Worm (Caenorhabditis elegans) whole organism, L2 larva: Measurements from ENCODE around the gene F57B9.3.

Experiments
- C34F6.9 ChIP-seq: fragments of 150-350 bp; optimal IDR thresholded peaks from 2 replicates; lab custom pipeline; 2014; ENCODE audit warnings: missing biosample characterization, missing genetic modification characterization
- F13H6.1 ChIP-seq: sonication (generic microtip); optimal IDR thresholded peaks from 2 replicates; lab custom pipeline; 2016; ENCODE audit warnings: missing genetic modification characterization, missing compliant biosample characterization
- R02D3.7 ChIP-seq: fragments of 150-350 bp; optimal IDR thresholded peaks from 2 replicates; lab custom pipeline; 2014; ENCODE audit warnings: missing biosample characterization, missing genetic modification characterization
- Y55F3AM.14 ChIP-seq: fragments of 200-800 bp; sonication (Bioruptor generic); optimal IDR thresholded peaks from 2 replicates; lab custom pipeline; 2018; ENCODE audit warnings: mild to moderate bottlenecking, missing genetic modification characterization, missing compliant biosample characterization
- ZK546.5 ChIP-seq: sonication (generic microtip); optimal IDR thresholded peaks from 2 replicates; lab custom pipeline; 2017; ENCODE audit warnings: missing biosample characterization, missing genetic modification characterization
- alr-1 ChIP-seq: fragments of 150-350 bp; optimal IDR thresholded peaks from 2 replicates; lab custom pipeline; 2014; ENCODE audit warnings: missing biosample characterization, missing genetic modification characterization
- aly-2 ChIP-seq: fragments of 150-350 bp; optimal IDR thresholded peaks from 2 replicates; lab custom pipeline; 2014; ENCODE audit warnings: missing biosample characterization, missing genetic modification characterization
- ama-1 ChIP-seq: fragments of 150-350 bp; optimal IDR thresholded peaks from 2 replicates; lab custom pipeline; 2018; ENCODE audit warnings: inconsistent platforms
- blmp-1 ChIP-seq: sonication (generic microtip); optimal IDR thresholded peaks from 2 replicates; lab custom pipeline; 2017; ENCODE audit warnings: missing genetic modification characterization, mild to moderate bottlenecking, missing compliant biosample characterization, antibody characterized with exemption, moderate library complexity; ENCODE audit not compliant: insufficient read depth
- ceh-16 ChIP-seq: fragments of 150-350 bp; optimal IDR thresholded peaks from 2 replicates; lab custom pipeline; 2014; ENCODE audit warnings: missing biosample characterization, missing genetic modification characterization
- ceh-82 ChIP-seq: fragments of 150-350 bp; optimal IDR thresholded peaks from 2 replicates; lab custom pipeline; 2014; ENCODE audit warnings: missing biosample characterization, missing genetic modification characterization
- crh-2 ChIP-seq: sonication (generic microtip); optimal IDR thresholded peaks from 2 replicates; lab custom pipeline; 2017; ENCODE audit warnings: missing biosample characterization, missing genetic modification characterization
- egl-27 ChIP-seq: sonication (generic microtip); optimal IDR thresholded peaks from 3 replicates; lab custom pipeline; 2017; ENCODE audit warnings: missing biosample characterization, missing genetic modification reagents, missing genetic modification characterization
- fos-1 ChIP-seq: fragments of 150-350 bp; optimal IDR thresholded peaks from 2 replicates; lab custom pipeline; 2014; ENCODE audit warnings: missing biosample characterization, missing genetic modification characterization
- gmeb-1 ChIP-seq: fragments of 150-350 bp; optimal IDR thresholded peaks from 2 replicates; lab custom pipeline; 2014; ENCODE audit warnings: missing biosample characterization, missing genetic modification characterization
- lin-11 ChIP-seq: fragments of 150-350 bp; sonication (generic microtip); optimal IDR thresholded peaks from 2 replicates; lab custom pipeline; 2014; ENCODE audit warnings: missing biosample characterization, missing genetic modification characterization, inconsistent platforms, mixed read lengths
- lin-13 ChIP-seq: fragments of 150-350 bp; optimal IDR thresholded peaks from 2 replicates; lab custom pipeline; 2014; ENCODE audit warnings: missing biosample characterization, missing genetic modification reagents, missing genetic modification characterization
- lin-39 ChIP-seq: fragments of 150-350 bp; optimal IDR thresholded peaks from 2 replicates; lab custom pipeline; 2014; ENCODE audit warnings: missing biosample characterization, missing genetic modification reagents, missing genetic modification characterization
- lsy-2 ChIP-seq, 2 experiments: fragments of 150-350 bp in 1 of 2; sonication (generic microtip) in 1 of 2; optimal IDR thresholded peaks; 2 replicates each; lab custom pipeline; 2014 to 2017; ENCODE audit warnings: missing biosample characterization in 2 of 2, missing genetic modification characterization in 2 of 2
- mab-5 ChIP-seq: fragments of 150-350 bp; optimal IDR thresholded peaks from 2 replicates; lab custom pipeline; 2014; ENCODE audit warnings: missing biosample characterization, missing genetic modification characterization
- mbf-1 ChIP-seq: sonication (generic microtip); optimal IDR thresholded peaks from 2 replicates; lab custom pipeline; 2017; ENCODE audit warnings: missing biosample characterization, missing genetic modification characterization
- mdl-1 ChIP-seq, 2 experiments: fragments of 150-350 bp in 1 of 2; sonication (generic microtip) in 1 of 2; optimal IDR thresholded peaks; 2 replicates each; lab custom pipeline; 2017; ENCODE audit warnings: missing biosample characterization in 2 of 2, missing genetic modification characterization in 2 of 2
- nhr-10 ChIP-seq: sonication (generic microtip); optimal IDR thresholded peaks from 2 replicates; lab custom pipeline; 2017; ENCODE audit warnings: missing biosample characterization, missing genetic modification characterization
- nhr-11 ChIP-seq: fragments of 150-350 bp; optimal IDR thresholded peaks from 2 replicates; lab custom pipeline; 2014; ENCODE audit warnings: missing biosample characterization, missing genetic modification characterization
- nhr-12 ChIP-seq: fragments of 150-350 bp; optimal IDR thresholded peaks from 2 replicates; lab custom pipeline; 2014; ENCODE audit warnings: missing biosample characterization, missing genetic modification characterization
- nhr-129 ChIP-seq: fragments of 150-350 bp; optimal IDR thresholded peaks from 2 replicates; lab custom pipeline; 2014; ENCODE audit warnings: missing biosample characterization, missing genetic modification characterization
- nhr-21 ChIP-seq: fragments of 150-350 bp; optimal IDR thresholded peaks from 2 replicates; lab custom pipeline; 2014; ENCODE audit warnings: missing biosample characterization, missing genetic modification characterization
- nhr-23 ChIP-seq: fragments of 150-350 bp; optimal IDR thresholded peaks from 2 replicates; lab custom pipeline; 2014; ENCODE audit warnings: missing biosample characterization, missing genetic modification reagents, missing genetic modification characterization
- nhr-237 ChIP-seq: fragments of 150-350 bp; optimal IDR thresholded peaks from 2 replicates; lab custom pipeline; 2014; ENCODE audit warnings: missing biosample characterization, missing genetic modification characterization
- nhr-25 ChIP-seq: fragments of 150-350 bp; sonication (generic microtip); optimal IDR thresholded peaks from 3 replicates; lab custom pipeline; 2014; ENCODE audit warnings: missing biosample characterization, missing genetic modification characterization
- nhr-6 ChIP-seq: fragments of 150-350 bp; optimal IDR thresholded peaks from 2 replicates; lab custom pipeline; 2014; ENCODE audit warnings: missing biosample characterization, missing genetic modification characterization
- nhr-77 ChIP-seq: fragments of 150-350 bp; optimal IDR thresholded peaks from 2 replicates; lab custom pipeline; 2014; ENCODE audit warnings: missing biosample characterization, missing genetic modification characterization
- peb-1 ChIP-seq: fragments of 150-350 bp; optimal IDR thresholded peaks from 2 replicates; lab custom pipeline; 2014; ENCODE audit warnings: missing biosample characterization, missing genetic modification characterization
- sem-4 ChIP-seq: fragments of 150-350 bp; optimal IDR thresholded peaks from 2 replicates; lab custom pipeline; 2014; ENCODE audit warnings: missing biosample characterization, missing genetic modification reagents, missing genetic modification characterization
- skn-1 ChIP-seq: sonication (generic microtip); optimal IDR thresholded peaks from 2 replicates; lab custom pipeline; 2017; ENCODE audit warnings: missing biosample characterization, missing genetic modification characterization
- sma-3 ChIP-seq: sonication (generic microtip); optimal IDR thresholded peaks from 2 replicates; lab custom pipeline; 2016; ENCODE audit warnings: missing genetic modification reagents, missing genetic modification characterization, missing compliant biosample characterization
- sma-9 ChIP-seq, 2 experiments: fragments of 150-350 bp in 1 of 2; sonication (generic microtip) in 1 of 2; optimal IDR thresholded peaks; 2 replicates each; lab custom pipeline; 2014 to 2016; ENCODE audit warnings: missing genetic modification characterization in 2 of 2, mild to moderate bottlenecking in 1 of 2, missing biosample characterization in 1 of 2, missing compliant biosample characterization in 1 of 2, missing genetic modification reagents in 1 of 2, moderate library complexity in 1 of 2
- snpc-4 ChIP-seq: fragments of 150-350 bp; optimal IDR thresholded peaks from 2 replicates; lab custom pipeline; 2014; ENCODE audit warnings: missing biosample characterization, missing genetic modification characterization
- unc-55 ChIP-seq: fragments of 150-350 bp; sonication (generic microtip); optimal IDR thresholded peaks from 3 replicates; lab custom pipeline; 2014; ENCODE audit warnings: missing biosample characterization, missing genetic modification reagents, missing genetic modification characterization
- unc-62 ChIP-seq: fragments of 150-350 bp; optimal IDR thresholded peaks from 2 replicates; lab custom pipeline; 2014; ENCODE audit warnings: missing biosample characterization, missing genetic modification reagents, missing genetic modification characterization
- ztf-1 ChIP-seq: fragments of 200-800 bp; sonication (Bioruptor generic); conservative IDR thresholded peaks from 2 replicates; pipeline ENCODE4 v1.3.6; 2022; ENCODE audit warnings: missing genetic modification characterization, missing compliant biosample characterization
- ztf-11 ChIP-seq: sonication (generic microtip); optimal IDR thresholded peaks from 2 replicates; lab custom pipeline; 2017; ENCODE audit warnings: missing biosample characterization, missing genetic modification characterization
- ztf-4 ChIP-seq: fragments of 150-350 bp; optimal IDR thresholded peaks from 2 replicates; lab custom pipeline; 2014; ENCODE audit warnings: missing biosample characterization, missing genetic modification characterization

F57B9.3 gene

DNA sequence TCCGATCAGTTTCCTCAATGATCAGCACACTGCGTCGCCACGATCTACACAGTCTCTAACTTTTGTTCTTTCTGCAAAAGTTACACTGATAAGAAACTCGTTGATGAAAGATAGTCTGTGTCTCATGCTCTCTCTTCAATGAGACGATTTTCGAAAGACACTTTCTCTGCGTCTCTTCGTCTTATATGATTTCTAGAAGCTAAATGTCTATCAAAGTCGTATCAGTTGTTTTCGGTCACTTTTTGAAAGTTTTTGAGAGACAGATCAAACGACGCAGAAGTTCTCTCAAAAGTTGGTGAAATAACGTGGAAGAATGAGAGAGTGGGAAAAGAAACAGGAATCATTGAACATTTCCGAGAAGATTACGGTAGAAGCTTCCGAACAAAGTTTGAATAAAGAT, 44.5 kb upstream of the F57B9.3 start (continued):
- TF ChIP-seq ceh-82 (tag; lab: Kevin White, UChicago) (no peak), ztf-11 (tag; lab: Kevin White, UChicago) (no peak), nhr-10 (no peak)

DNA sequence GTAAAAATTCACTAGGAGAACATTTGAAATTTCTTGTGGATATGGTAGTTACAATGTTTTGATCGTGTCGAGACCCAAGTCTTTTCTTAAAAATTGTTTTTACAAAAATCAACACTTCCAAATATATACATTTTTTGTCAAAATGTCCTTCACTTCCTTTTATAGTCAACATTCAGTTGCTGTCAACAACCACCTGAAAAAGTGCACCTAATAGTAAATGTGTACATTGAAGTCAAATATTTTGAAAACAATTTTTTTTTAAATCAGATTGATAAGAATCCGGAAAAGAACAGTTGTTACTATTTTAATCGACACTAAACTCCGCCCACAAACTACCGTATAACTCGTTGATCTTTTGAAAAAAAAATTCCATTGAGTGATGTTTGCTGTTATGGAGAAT, 43.9 kb upstream of the F57B9.3 start:
- TF ChIP-seq snpc-4 (tag; lab: Kevin White, UChicago) (no peak), unc-55 (GFP tag; lab: Kevin White, UChicago) (no peak), mab-5 (tag; lab: Kevin White, UChicago) (no peak), F13H6.1 (tag; lab: Kevin White, UChicago) (no peak), sma-3 (no peak)
- TF ChIP-seq, all 48 proteins: peak for 0

DNA sequence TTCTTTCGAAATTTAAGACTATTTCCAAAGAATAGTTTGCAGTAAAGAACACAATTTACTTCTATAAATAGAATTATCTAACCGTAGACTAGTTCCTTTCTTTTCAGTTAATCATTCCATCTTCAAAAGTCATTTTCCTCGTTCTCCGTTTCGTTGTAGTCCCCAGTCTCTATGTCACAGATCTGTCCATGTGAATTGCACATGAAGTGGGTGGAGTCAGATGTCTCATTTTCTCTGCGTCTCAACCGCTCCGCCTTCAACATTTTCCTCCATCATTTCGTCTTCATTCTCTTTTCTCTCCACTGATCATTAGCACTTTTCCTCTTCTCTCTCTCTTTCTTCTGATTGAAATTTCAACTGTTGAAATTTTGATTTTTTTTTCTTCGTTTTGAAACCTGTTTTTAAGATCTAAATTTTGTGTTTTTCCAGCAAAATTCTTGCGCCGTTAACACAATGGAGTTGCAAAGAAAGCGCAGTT, 42.0 kb upstream of the F57B9.3 start, which contains the start of gene T07E3.4:
Gene T07E3.4 (plus strand): TSS at position 428 of the 478 bp plus-strand sequence.
- TF ChIP-seq nhr-6 (tag; lab: Kevin White, UChicago) (peak; percentile 87), nhr-25 (peak; percentile 90), nhr-129 (peak; percentile 86), nhr-21 (tag; lab: Kevin White, UChicago) (peak; percentile 90), ztf-4 (tag; lab: Kevin White, UChicago) (peak; percentile 83), lin-39 (peak; percentile 27), ama-1 (lab: Kevin White, UChicago) (peak; percentile 84), fos-1 (tag; lab: Kevin White, UChicago) (peak; percentile 58), unc-55 (GFP tag; lab: Kevin White, UChicago) (peak; percentile 61), snpc-4 (tag; lab: Kevin White, UChicago) (no peak), gmeb-1 (tag; lab: Kevin White, UChicago) (peak; percentile 68), lsy-2 (tag; optimal IDR thresholded peaks at IDR 0.05; lab: Kevin White, UChicago) (peak; percentile 40 to 86), lin-11 (tag; lab: Kevin White, UChicago) (no peak), sem-4 (tag; lab: Kevin White, UChicago) (peak; percentile 79), sma-3 (peak; percentile 95), F13H6.1 (tag; lab: Kevin White, UChicago) (peak; percentile 83), ZK546.5 (tag; lab: Kevin White, UChicago) (no peak), crh-2 (peak; percentile 91), egl-27 (peak; percentile 96), lin-13 (GFP tag; lab: Kevin White, UChicago) (peak; percentile 47), mab-5 (tag; lab: Kevin White, UChicago) (peak; percentile 21), ceh-16 (tag; lab: Kevin White, UChicago) (no peak), C34F6.9 (tag; lab: Kevin White, UChicago) (peak; percentile 94), nhr-11 (tag; lab: Kevin White, UChicago) (no peak), nhr-77 (no peak), R02D3.7 (no peak), sma-9 (GFP tag; optimal IDR thresholded peaks at IDR 0.05; lab: Kevin White, UChicago) (peak; percentile 98), sma-9 (tag; optimal IDR thresholded peaks at IDR 0.05; lab: Kevin White, UChicago) (no peak), blmp-1 (tag; lab: Kevin White, UChicago) (peak; percentile 66)

DNA sequence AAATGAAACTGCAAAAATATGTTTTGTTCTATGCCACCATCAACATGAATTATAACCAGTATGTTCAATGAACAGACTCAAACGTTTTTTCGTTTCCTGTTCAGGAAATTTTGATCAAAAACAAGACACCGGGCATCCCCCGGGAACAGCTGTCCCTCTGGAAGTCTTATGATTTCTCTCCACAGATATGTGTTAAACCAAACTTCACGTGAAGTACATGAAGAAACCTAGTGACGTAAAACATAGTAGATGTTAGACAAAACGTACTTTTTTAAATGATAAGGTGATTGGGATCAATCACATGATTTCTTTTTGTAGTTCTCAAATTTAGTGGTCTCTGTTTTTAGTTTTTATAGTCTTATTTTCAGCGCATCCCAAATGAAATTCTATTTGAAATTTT, 41.1 kb upstream of the F57B9.3 start:
- TF ChIP-seq snpc-4 (tag; lab: Kevin White, UChicago) (no peak), sma-9 (GFP tag; optimal IDR thresholded peaks at IDR 0.05; lab: Kevin White, UChicago) (peak; percentile 91), sma-9 (tag; optimal IDR thresholded peaks at IDR 0.05; lab: Kevin White, UChicago) (no peak), R02D3.7 (no peak), lin-11 (tag; lab: Kevin White, UChicago) (no peak), nhr-129 (peak; percentile 67), skn-1 (tag; lab: Kevin White, UChicago) (no peak), nhr-237 (tag; lab: Kevin White, UChicago) (no peak), Y55F3AM.14 (GFP tag; lab: Kevin White, UChicago) (no peak), fos-1 (tag; lab: Kevin White, UChicago) (no peak), nhr-12 (tag; lab: Kevin White, UChicago) (no peak), nhr-77 (no peak), gmeb-1 (tag; lab: Kevin White, UChicago) (peak; percentile 57), sem-4 (tag; lab: Kevin White, UChicago) (no peak), nhr-6 (tag; lab: Kevin White, UChicago) (no peak), nhr-25 (peak; percentile 38), mbf-1 (no peak), alr-1 (tag; lab: Kevin White, UChicago) (no peak), lin-39 (no peak), unc-62 (GFP tag; lab: Kevin White, UChicago) (no peak), unc-55 (GFP tag; lab: Kevin White, UChicago) (no peak), peb-1 (no peak), lsy-2 (tag; optimal IDR thresholded peaks at IDR 0.05; lab: Kevin White, UChicago) (peak in 1 of 2 experiments; percentile 68), sma-3 (peak; percentile 76), ama-1 (lab: Kevin White, UChicago) (peak; percentile 20), aly-2 (tag; lab: Kevin White, UChicago) (no peak), mab-5 (tag; lab: Kevin White, UChicago) (no peak), mdl-1 (tag; optimal IDR thresholded peaks at IDR 0.05; lab: Kevin White, UChicago) (no peak), ztf-1 (no peak), nhr-10 (no peak), nhr-11 (tag; lab: Kevin White, UChicago) (no peak), crh-2 (peak; percentile 67), C34F6.9 (tag; lab: Kevin White, UChicago) (peak; percentile 41), nhr-23 (tag; lab: Kevin White, UChicago) (no peak), egl-27 (no peak), lin-13 (GFP tag; lab: Kevin White, UChicago) (no peak)
